Worm (Caenorhabditis elegans) whole organism, late embryonic: ENCODE measurements around the gene vps-18.
A peak's percentile ranks its signal among the peaks of the same experiment; 100 is the strongest.

Source experiments
- K02D7.2 ChIP-seq: sonication (generic microtip); optimal IDR thresholded peaks from 2 replicates; lab custom pipeline; 2017; ENCODE audit warnings: mild to moderate bottlenecking, missing genetic modification characterization, missing compliant biosample characterization
- fkh-10 ChIP-seq: fragments of 150-350 bp; optimal IDR thresholded peaks from 2 replicates; lab custom pipeline; 2014; ENCODE audit warnings: missing biosample characterization, missing genetic modification reagents, missing genetic modification characterization
- gmeb-2 ChIP-seq: sonication (generic microtip); optimal IDR thresholded peaks from 2 replicates; lab custom pipeline; 2016; ENCODE audit warnings: missing genetic modification characterization, inconsistent platforms, missing compliant biosample characterization
- hlh-8 ChIP-seq: sonication (generic microtip); optimal IDR thresholded peaks from 2 replicates; lab custom pipeline; 2016; ENCODE audit warnings: missing genotype, missing genetic modification characterization, missing compliant biosample characterization
- mec-3 ChIP-seq: sonication (generic microtip); optimal IDR thresholded peaks from 2 replicates; lab custom pipeline; 2016; ENCODE audit warnings: borderline replicate concordance, missing genetic modification characterization, missing compliant biosample characterization
- nhr-11 ChIP-seq: fragments of 150-350 bp; optimal IDR thresholded peaks from 2 replicates; lab custom pipeline; 2014; ENCODE audit warnings: missing biosample characterization, missing genetic modification characterization
- pag-3 ChIP-seq: sonication (generic microtip); optimal IDR thresholded peaks from 2 replicates; lab custom pipeline; 2016; ENCODE audit warnings: missing compliant biosample characterization, missing genetic modification characterization, borderline replicate concordance
- pha-4 ChIP-seq: fragments of 150-350 bp; optimal IDR thresholded peaks from 2 replicates; lab custom pipeline; 2018; ENCODE audit warnings: missing biosample characterization, missing genetic modification reagents, missing genetic modification characterization
- tbx-2 ChIP-seq: sonication (generic microtip); optimal IDR thresholded peaks from 2 replicates; lab custom pipeline; 2016; ENCODE audit warnings: missing genetic modification characterization, missing compliant biosample characterization
- unc-42 ChIP-seq: sonication (generic microtip); optimal IDR thresholded peaks from 2 replicates; lab custom pipeline; 2016; ENCODE audit warnings: missing genotype, missing genetic modification characterization, missing compliant biosample characterization

ce11 chrII:4456024-4456423 lies 4.9 kb upstream of the vps-18 start:
- TF ChIP-seq mec-3 (tag; lab: Kevin White, UChicago) (no peak), tbx-2 (tag; lab: Kevin White, UChicago) (no peak), hlh-8 (tag; lab: Kevin White, UChicago) (no peak), unc-42 (tag; lab: Kevin White, UChicago) (peak; percentile 53), fkh-10 (GFP tag; lab: Kevin White, UChicago) (no peak), pag-3 (tag; lab: Kevin White, UChicago) (no peak), gmeb-2 (no peak), nhr-11 (tag; lab: Kevin White, UChicago) (no peak), pha-4 (tag; lab: Kevin White, UChicago) (no peak), K02D7.2 (no peak)
